Worm (Caenorhabditis elegans) whole organism, L2 larva: ENCODE measurements around the gene atg-18.

Source experiments
- F13H6.1 ChIP-seq: sonication (generic microtip); optimal IDR thresholded peaks from 2 replicates; lab custom pipeline; 2016; ENCODE audit warnings: missing genetic modification characterization, missing compliant biosample characterization
- R02D3.7 ChIP-seq: fragments of 150-350 bp; optimal IDR thresholded peaks from 2 replicates; lab custom pipeline; 2014; ENCODE audit warnings: missing biosample characterization, missing genetic modification characterization
- Y55F3AM.14 ChIP-seq: fragments of 200-800 bp; sonication (Bioruptor generic); optimal IDR thresholded peaks from 2 replicates; lab custom pipeline; 2018; ENCODE audit warnings: mild to moderate bottlenecking, missing genetic modification characterization, missing compliant biosample characterization
- ZK546.5 ChIP-seq: sonication (generic microtip); optimal IDR thresholded peaks from 2 replicates; lab custom pipeline; 2017; ENCODE audit warnings: missing biosample characterization, missing genetic modification characterization
- alr-1 ChIP-seq: fragments of 150-350 bp; optimal IDR thresholded peaks from 2 replicates; lab custom pipeline; 2014; ENCODE audit warnings: missing biosample characterization, missing genetic modification characterization
- ama-1 ChIP-seq: fragments of 150-350 bp; optimal IDR thresholded peaks from 2 replicates; lab custom pipeline; 2018; ENCODE audit warnings: inconsistent platforms
- blmp-1 ChIP-seq: sonication (generic microtip); optimal IDR thresholded peaks from 2 replicates; lab custom pipeline; 2017; ENCODE audit warnings: missing genetic modification characterization, mild to moderate bottlenecking, missing compliant biosample characterization, antibody characterized with exemption, moderate library complexity; ENCODE audit not compliant: insufficient read depth
- ceh-82 ChIP-seq: fragments of 150-350 bp; optimal IDR thresholded peaks from 2 replicates; lab custom pipeline; 2014; ENCODE audit warnings: missing biosample characterization, missing genetic modification characterization
- crh-2 ChIP-seq: sonication (generic microtip); optimal IDR thresholded peaks from 2 replicates; lab custom pipeline; 2017; ENCODE audit warnings: missing biosample characterization, missing genetic modification characterization
- dmd-4 ChIP-seq: sonication (generic microtip); optimal IDR thresholded peaks from 2 replicates; lab custom pipeline; 2017; ENCODE audit warnings: missing biosample characterization, missing genetic modification characterization
- fos-1 ChIP-seq: fragments of 150-350 bp; optimal IDR thresholded peaks from 2 replicates; lab custom pipeline; 2014; ENCODE audit warnings: missing biosample characterization, missing genetic modification characterization
- lin-39 ChIP-seq: fragments of 150-350 bp; optimal IDR thresholded peaks from 2 replicates; lab custom pipeline; 2014; ENCODE audit warnings: missing biosample characterization, missing genetic modification reagents, missing genetic modification characterization
- lsy-2 ChIP-seq, 2 experiments: fragments of 150-350 bp in 1 of 2; sonication (generic microtip) in 1 of 2; optimal IDR thresholded peaks; 2 replicates each; lab custom pipeline; 2014 to 2017; ENCODE audit warnings: missing biosample characterization in 2 of 2, missing genetic modification characterization in 2 of 2
- mab-5 ChIP-seq: fragments of 150-350 bp; optimal IDR thresholded peaks from 2 replicates; lab custom pipeline; 2014; ENCODE audit warnings: missing biosample characterization, missing genetic modification characterization
- mdl-1 ChIP-seq, 2 experiments: fragments of 150-350 bp in 1 of 2; sonication (generic microtip) in 1 of 2; optimal IDR thresholded peaks; 2 replicates each; lab custom pipeline; 2017; ENCODE audit warnings: missing biosample characterization in 2 of 2, missing genetic modification characterization in 2 of 2
- nhr-10 ChIP-seq: sonication (generic microtip); optimal IDR thresholded peaks from 2 replicates; lab custom pipeline; 2017; ENCODE audit warnings: missing biosample characterization, missing genetic modification characterization
- nhr-11 ChIP-seq: fragments of 150-350 bp; optimal IDR thresholded peaks from 2 replicates; lab custom pipeline; 2014; ENCODE audit warnings: missing biosample characterization, missing genetic modification characterization
- nhr-129 ChIP-seq: fragments of 150-350 bp; optimal IDR thresholded peaks from 2 replicates; lab custom pipeline; 2014; ENCODE audit warnings: missing biosample characterization, missing genetic modification characterization
- nhr-6 ChIP-seq: fragments of 150-350 bp; optimal IDR thresholded peaks from 2 replicates; lab custom pipeline; 2014; ENCODE audit warnings: missing biosample characterization, missing genetic modification characterization
- sem-4 ChIP-seq: fragments of 150-350 bp; optimal IDR thresholded peaks from 2 replicates; lab custom pipeline; 2014; ENCODE audit warnings: missing biosample characterization, missing genetic modification reagents, missing genetic modification characterization
- skn-1 ChIP-seq: sonication (generic microtip); optimal IDR thresholded peaks from 2 replicates; lab custom pipeline; 2017; ENCODE audit warnings: missing biosample characterization, missing genetic modification characterization
- sma-9 ChIP-seq, 2 experiments: fragments of 150-350 bp in 1 of 2; sonication (generic microtip) in 1 of 2; optimal IDR thresholded peaks; 2 replicates each; lab custom pipeline; 2014 to 2016; ENCODE audit warnings: missing genetic modification characterization in 2 of 2, mild to moderate bottlenecking in 1 of 2, missing biosample characterization in 1 of 2, missing compliant biosample characterization in 1 of 2, missing genetic modification reagents in 1 of 2, moderate library complexity in 1 of 2
- snpc-4 ChIP-seq: fragments of 150-350 bp; optimal IDR thresholded peaks from 2 replicates; lab custom pipeline; 2014; ENCODE audit warnings: missing biosample characterization, missing genetic modification characterization
- unc-55 ChIP-seq: fragments of 150-350 bp; sonication (generic microtip); optimal IDR thresholded peaks from 3 replicates; lab custom pipeline; 2014; ENCODE audit warnings: missing biosample characterization, missing genetic modification reagents, missing genetic modification characterization
- ztf-1 ChIP-seq: fragments of 200-800 bp; sonication (Bioruptor generic); conservative IDR thresholded peaks from 2 replicates; pipeline ENCODE4 v1.3.6; 2022; ENCODE audit warnings: missing genetic modification characterization, missing compliant biosample characterization

The atg-18 gene

DNA sequence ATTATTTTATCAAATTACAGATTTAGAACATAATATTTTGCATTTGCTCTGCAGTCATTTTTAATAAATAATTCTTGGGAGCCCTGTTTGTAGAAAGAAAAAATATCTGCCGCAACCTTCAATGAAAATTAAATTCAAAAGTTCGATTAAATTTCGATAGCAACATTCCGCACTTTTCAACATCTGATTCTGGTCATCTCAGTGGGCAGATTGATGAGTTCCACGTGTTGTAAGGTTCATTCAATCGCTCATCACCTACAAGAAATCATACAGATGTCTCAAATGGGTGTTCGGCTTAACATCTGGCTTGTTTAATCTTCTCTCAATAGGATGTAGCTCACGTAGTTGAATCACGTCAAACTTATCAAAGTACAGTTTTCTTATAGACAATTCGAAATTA, 31.2 kb downstream of the atg-18 start:
- TF ChIP-seq mab-5 (tag; lab: Kevin White, UChicago) (no peak), nhr-11 (tag; lab: Kevin White, UChicago) (no peak), lin-39 (tag; lab: Kevin White, UChicago) (no peak), Y55F3AM.14 (GFP tag; lab: Kevin White, UChicago) (no peak)

DNA sequence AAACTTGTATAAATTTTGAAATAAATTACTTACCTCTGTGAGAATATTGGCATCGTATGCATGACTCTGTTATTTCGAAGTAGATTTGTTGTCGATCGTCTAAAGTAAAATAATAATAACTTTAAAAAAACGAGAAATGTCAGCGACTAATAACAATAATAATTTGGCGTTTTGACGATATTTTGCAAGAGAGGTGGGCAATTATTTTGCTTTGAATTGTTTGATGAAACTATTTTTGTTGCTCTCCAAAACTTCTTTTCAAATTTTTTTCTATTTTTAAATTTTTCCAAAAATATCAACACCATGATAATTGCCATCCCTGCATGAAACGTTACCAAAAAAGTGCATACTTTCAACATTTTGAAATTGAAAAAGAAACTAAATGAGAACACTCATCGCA, 31.9 kb downstream of the atg-18 start, which contains the start of gene F41E6.7:
Gene F41E6.7, minus strand, starts transcription at position 101 of the 400 bp plus-strand sequence.
- TF ChIP-seq sem-4 (tag; lab: Kevin White, UChicago) (no peak), blmp-1 (tag; lab: Kevin White, UChicago) (no peak), ztf-1 (no peak), nhr-6 (tag; lab: Kevin White, UChicago) (no peak), R02D3.7 (no peak), dmd-4 (no peak), ama-1 (lab: Kevin White, UChicago) (no peak), sma-9 (GFP tag; optimal IDR thresholded peaks at IDR 0.05; lab: Kevin White, UChicago) (no peak), sma-9 (tag; optimal IDR thresholded peaks at IDR 0.05; lab: Kevin White, UChicago) (no peak)

ce11 chrV:8594105-8594964, 36.8 kb downstream of the atg-18 start, which contains the start of gene tag-196:
tag-196 (plus strand) TSS chrV:8594914.
- TF ChIP-seq nhr-129 (peak; percentile 62), fos-1 (tag; lab: Kevin White, UChicago) (no peak), sma-9 (GFP tag; optimal IDR thresholded peaks at IDR 0.05; lab: Kevin White, UChicago) (peak; percentile 9), sma-9 (tag; optimal IDR thresholded peaks at IDR 0.05; lab: Kevin White, UChicago) (no peak), nhr-10 (tag; lab: Kevin White, UChicago) (no peak), lsy-2 (tag; optimal IDR thresholded peaks at IDR 0.05; lab: Kevin White, UChicago) (peak in 1 of 2 experiments; percentile 29), F13H6.1 (tag; lab: Kevin White, UChicago) (peak; percentile 46), ZK546.5 (tag; lab: Kevin White, UChicago) (no peak), ama-1 (lab: Kevin White, UChicago) (no peak)

ce11 chrV:8592691-8593307, 38.3 kb downstream of the atg-18 start:
- TF ChIP-seq sma-9 (GFP tag; optimal IDR thresholded peaks at IDR 0.05; lab: Kevin White, UChicago) (peak; percentile 10), sma-9 (tag; optimal IDR thresholded peaks at IDR 0.05; lab: Kevin White, UChicago) (no peak), skn-1 (tag; lab: Kevin White, UChicago) (no peak), Y55F3AM.14 (GFP tag; lab: Kevin White, UChicago) (no peak), unc-55 (GFP tag; lab: Kevin White, UChicago) (no peak)
- TF ChIP-seq, all 48 proteins: peak for 1

ce11 chrV:8588079-8588478, 43.0 kb downstream of the atg-18 start, which contains the start of gene C10B5.3:
C10B5.3 (minus strand) TSS chrV:8588179.
- no peak for TF ChIP-seq snpc-4 (tag; lab: Kevin White, UChicago)
- no peak for TF ChIP-seq Y55F3AM.14 (GFP tag; lab: Kevin White, UChicago)
- no peak for TF ChIP-seq alr-1 (tag; lab: Kevin White, UChicago)
- no peak for TF ChIP-seq mdl-1 (tag; optimal IDR thresholded peaks at IDR 0.05; lab: Kevin White, UChicago)
- TF ChIP-seq ceh-82: no peak
- no peak for TF ChIP-seq nhr-11 (tag; lab: Kevin White, UChicago)

- TF ChIP-seq nhr-6 (tag; lab: Kevin White, UChicago) (no peak), mab-5 (tag; lab: Kevin White, UChicago) (no peak), crh-2 (peak; percentile 17), sma-9 (GFP tag; optimal IDR thresholded peaks at IDR 0.05; lab: Kevin White, UChicago) (peak; percentile 26), sma-9 (tag; optimal IDR thresholded peaks at IDR 0.05; lab: Kevin White, UChicago) (no peak), skn-1 (tag; lab: Kevin White, UChicago) (no peak), fos-1 (tag; lab: Kevin White, UChicago) (peak; percentile 80)
Observed at ce11 chrV:8586920-8587319, 44.2 kb downstream of the atg-18 start.
